Worm (Caenorhabditis elegans): ENCODE data around the gene F52E10.4.

The F52E10.4 gene

ce11 chrX:16275255-16275813 lies 17.5 kb downstream of the F52E10.4 start, which contains the start of gene sdc-1 (continued):
- TF ChIP-seq lsy-2 (tag; optimal IDR thresholded peaks at IDR 0.05) = peak in 1 of 2 experiments; percentile 48
- no peak for TF ChIP-seq unc-62 (GFP tag; optimal IDR thresholded peaks at IDR 0.05)
- TF ChIP-seq nhr-237 (tag; optimal IDR thresholded peaks at IDR 0.05) = no peak
- TF ChIP-seq nhr-25 (tag; optimal IDR thresholded peaks at IDR 0.05) = no peak
- TF ChIP-seq alr-1 (tag; optimal IDR thresholded peaks at IDR 0.05) = no peak
- no peak for TF ChIP-seq Y55F3AM.14 (GFP tag; optimal IDR thresholded peaks at IDR 0.05)
- no peak for TF ChIP-seq nhr-21 (tag; optimal IDR thresholded peaks at IDR 0.05)
- TF ChIP-seq lin-39 (tag; optimal IDR thresholded peaks at IDR 0.05) = no peak
- TF ChIP-seq ZK546.5 (tag; optimal IDR thresholded peaks at IDR 0.05) = no peak
- peak; percentile 34 for TF ChIP-seq sma-9 (GFP tag; optimal IDR thresholded peaks at IDR 0.05)
- no peak for TF ChIP-seq sma-9 (tag; optimal IDR thresholded peaks at IDR 0.05)
- no peak for TF ChIP-seq elt-3 (tag; optimal IDR thresholded peaks at IDR 0.05)

DNA sequence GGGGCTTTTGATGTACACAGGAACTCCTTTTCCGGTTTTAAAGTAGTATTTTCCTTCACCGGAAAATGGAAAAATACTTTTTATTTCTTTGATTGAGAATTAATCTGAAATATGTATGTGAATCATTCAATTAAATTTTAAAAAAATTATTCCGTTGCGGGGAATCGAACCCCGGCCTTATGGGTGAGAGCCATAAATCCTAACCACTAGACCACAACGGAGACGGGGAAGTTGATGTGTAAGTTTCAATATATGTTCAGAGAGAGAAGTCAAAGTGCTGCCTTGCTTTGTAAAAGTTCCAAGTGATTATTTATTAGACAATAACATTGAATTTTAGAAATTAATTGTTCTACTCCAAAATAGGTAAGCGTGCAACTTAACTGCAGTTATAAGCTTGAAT lies 21.7 kb downstream of the F52E10.4 start:
- no peak for TF ChIP-seq nhr-237 (tag; optimal IDR thresholded peaks at IDR 0.05)
- no peak for TF ChIP-seq elt-1 (tag; optimal IDR thresholded peaks at IDR 0.05)
- no peak for TF ChIP-seq mdl-1 (tag; optimal IDR thresholded peaks at IDR 0.05)
- no peak for TF ChIP-seq ceh-16 (tag; optimal IDR thresholded peaks at IDR 0.05)
- TF ChIP-seq nhr-21 (tag; optimal IDR thresholded peaks at IDR 0.05) = peak; percentile 4
- no peak for TF ChIP-seq unc-62 (GFP tag; optimal IDR thresholded peaks at IDR 0.05)
- peak; percentile 28 for TF ChIP-seq lin-13 (GFP tag; optimal IDR thresholded peaks at IDR 0.05)
- no peak for TF ChIP-seq nhr-25 (tag; optimal IDR thresholded peaks at IDR 0.05)
- TF ChIP-seq lin-11 (tag; optimal IDR thresholded peaks at IDR 0.05) = no peak
- TF ChIP-seq aly-2 (tag; optimal IDR thresholded peaks at IDR 0.05) = no peak
- TF ChIP-seq nhr-129 (tag; optimal IDR thresholded peaks at IDR 0.05) = peak; percentile 23
- no peak for TF ChIP-seq lin-39 (tag; optimal IDR thresholded peaks at IDR 0.05)
- no peak for TF ChIP-seq skn-1 (tag; optimal IDR thresholded peaks at IDR 0.05)
- TF ChIP-seq elt-3 (tag; optimal IDR thresholded peaks at IDR 0.05) = no peak
- TF ChIP-seq crh-2 (tag; optimal IDR thresholded peaks at IDR 0.05) = peak; percentile 41
- TF ChIP-seq sma-9 (GFP tag; optimal IDR thresholded peaks at IDR 0.05) = peak; percentile 61
- no peak for TF ChIP-seq sma-9 (tag; optimal IDR thresholded peaks at IDR 0.05)
- no peak for TF ChIP-seq unc-39 (tag; optimal IDR thresholded peaks at IDR 0.05)
- no peak for TF ChIP-seq ztf-11 (tag; optimal IDR thresholded peaks at IDR 0.05)
- TF ChIP-seq mbf-1 (tag; optimal IDR thresholded peaks at IDR 0.05) = no peak
- no peak for TF ChIP-seq peb-1 (tag; optimal IDR thresholded peaks at IDR 0.05)
- TF ChIP-seq nhr-10 (tag; optimal IDR thresholded peaks at IDR 0.05) = no peak
- TF ChIP-seq gmeb-1 (tag; optimal IDR thresholded peaks at IDR 0.05) = peak; percentile 30
- TF ChIP-seq nhr-6 (tag; optimal IDR thresholded peaks at IDR 0.05) = no peak
- no peak for TF ChIP-seq ama-1 (optimal IDR thresholded peaks at IDR 0.05)
- peak; percentile 49 for TF ChIP-seq unc-55 (GFP tag; optimal IDR thresholded peaks at IDR 0.05)
- TF ChIP-seq alr-1 (tag; optimal IDR thresholded peaks at IDR 0.05) = no peak
- TF ChIP-seq ztf-4 (tag; optimal IDR thresholded peaks at IDR 0.05) = no peak
- no peak for TF ChIP-seq sem-4 (tag; optimal IDR thresholded peaks at IDR 0.05)
- peak; percentile 3 for TF ChIP-seq C34F6.9 (tag; optimal IDR thresholded peaks at IDR 0.05)
- TF ChIP-seq Y55F3AM.14 (GFP tag; optimal IDR thresholded peaks at IDR 0.05) = no peak
- TF ChIP-seq ceh-82 (tag; optimal IDR thresholded peaks at IDR 0.05) = no peak
- TF ChIP-seq lsy-2 (tag; optimal IDR thresholded peaks at IDR 0.05) = no peak
- TF ChIP-seq dmd-4 (tag; optimal IDR thresholded peaks at IDR 0.05) = no peak
- TF ChIP-seq ZK546.5 (tag; optimal IDR thresholded peaks at IDR 0.05) = no peak
- TF ChIP-seq R02D3.7 (tag; optimal IDR thresholded peaks at IDR 0.05) = no peak
- no peak for TF ChIP-seq snpc-4 (tag; optimal IDR thresholded peaks at IDR 0.05)
- TF ChIP-seq F13H6.1 (tag; optimal IDR thresholded peaks at IDR 0.05) = peak; percentile 17
- peak; percentile 4 for TF ChIP-seq nhr-11 (tag; optimal IDR thresholded peaks at IDR 0.05)
- TF ChIP-seq fos-1 (tag; optimal IDR thresholded peaks at IDR 0.05) = peak; percentile 18
- TF ChIP-seq blmp-1 (tag; optimal IDR thresholded peaks at IDR 0.05; ENCODE audit: insufficient read depth) = no peak
- no peak for TF ChIP-seq mab-5 (tag; optimal IDR thresholded peaks at IDR 0.05)
- TF ChIP-seq nhr-12 (tag; optimal IDR thresholded peaks at IDR 0.05) = no peak
- TF ChIP-seq zag-1 (tag; optimal IDR thresholded peaks at IDR 0.05) = no peak
- TF ChIP-seq ztf-1 (GFP tag; conservative IDR thresholded peaks at IDR 0.05) = no peak
- TF ChIP-seq nhr-23 (tag; optimal IDR thresholded peaks at IDR 0.05) = no peak
- TF ChIP-seq nhr-77 (tag; optimal IDR thresholded peaks at IDR 0.05) = no peak
- TF ChIP-seq sma-3 (GFP tag; optimal IDR thresholded peaks at IDR 0.05) = peak; percentile 43
- no peak for TF ChIP-seq egl-27 (tag; optimal IDR thresholded peaks at IDR 0.05)

Measured in whole organism, L2 larva.